Fruit fly (Drosophila melanogaster): Measurements from ENCODE around the gene CG12099.

CG12099 gene

dm6 chr3L:1576489-1577106, 18.3 kb upstream of the CG12099 start, which contains the start of gene CG13917 (continued):
- TF ChIP-seq gfzf (GFP tag; optimal IDR thresholded peaks at IDR 0.05) (peak; percentile 98), Nf-YC (tag; optimal IDR thresholded peaks at IDR 0.05) (peak; percentile 24), MESR4 (GFP tag; optimal IDR thresholded peaks at IDR 0.05) (peak; percentile 34), sqz (GFP tag; optimal IDR thresholded peaks at IDR 0.05) (peak; percentile 19), pita (GFP tag; optimal IDR thresholded peaks at IDR 0.05) (peak; percentile 65), nmo (GFP tag; optimal IDR thresholded peaks at IDR 0.05) (peak; percentile 18), salm (tag; optimal IDR thresholded peaks at IDR 0.05) (no peak), pb (GFP tag; optimal IDR thresholded peaks at IDR 0.05) (no peak), ac (GFP tag; optimal IDR thresholded peaks at IDR 0.05) (no peak), CG10979 (tag; optimal IDR thresholded peaks at IDR 0.05) (no peak), bbx (GFP tag; IDR thresholded peaks at IDR 0.05; ENCODE audit: partially characterized antibody) (peak; percentile 64), CG2712 (tag; optimal IDR thresholded peaks at IDR 0.05) (peak; percentile 22), CkIIα-i1 (GFP tag; IDR thresholded peaks at IDR 0.05) (no peak), Jarid2 (GFP tag; optimal IDR thresholded peaks at IDR 0.05) (peak; percentile 52), wek (GFP tag; optimal IDR thresholded peaks at IDR 0.05) (no peak), CG9797 (GFP tag; optimal IDR thresholded peaks at IDR 0.05) (peak; percentile 98), CG12299 (tag; optimal IDR thresholded peaks at IDR 0.05) (peak; percentile 41), trem (tag; optimal IDR thresholded peaks at IDR 0.05) (peak; percentile 66), Ptx1 (GFP tag; IDR thresholded peaks at IDR 0.05) (no peak), gem (tag; optimal IDR thresholded peaks at IDR 0.05) (peak; percentile 33), CG7839 (tag; optimal IDR thresholded peaks at IDR 0.05) (no peak), pnt (GFP tag; optimal IDR thresholded peaks at IDR 0.05) (no peak), cad (GFP tag; optimal IDR thresholded peaks at IDR 0.05) (no peak), ato (GFP tag; IDR thresholded peaks at IDR 0.05; ENCODE audit: partially characterized antibody) (no peak), ATbp (GFP tag; optimal IDR thresholded peaks at IDR 0.05) (no peak), Side (GFP tag; optimal IDR thresholded peaks at IDR 0.05) (peak; percentile 5), CG11456 (GFP tag; IDR thresholded peaks at IDR 0.05) (no peak), CG10209 (GFP tag; optimal IDR thresholded peaks at IDR 0.05) (no peak), tgo (GFP tag; IDR thresholded peaks at IDR 0.05) (no peak), scrt (GFP tag; optimal IDR thresholded peaks at IDR 0.05) (no peak), jing (GFP tag; optimal IDR thresholded peaks at IDR 0.05) (no peak), CG10654 (GFP tag; optimal IDR thresholded peaks at IDR 0.05) (no peak), fd96Cb (tag; optimal IDR thresholded peaks at IDR 0.05) (no peak), CG9932 (GFP tag; IDR thresholded peaks at IDR 0.05) (0 out of 2 replicates have a peak, but pooled peaks have one; percentile 14)

dm6 chr3L:1575731-1576376, 17.6 kb upstream of the CG12099 start:
- peak; percentile 6 for TF ChIP-seq lab (GFP tag; optimal IDR thresholded peaks at IDR 0.05)
- no peak for TF ChIP-seq CG31224 (GFP tag; IDR thresholded peaks at IDR 0.05)
- peak; percentile 13; the same call in 1 of the 2 replicates for TF ChIP-seq ranshi (GFP tag; IDR thresholded peaks at IDR 0.05)
- TF ChIP-seq CG17385 (GFP tag; optimal IDR thresholded peaks at IDR 0.05) = no peak
- TF ChIP-seq CG10209 (GFP tag; optimal IDR thresholded peaks at IDR 0.05) = no peak
- no peak for TF ChIP-seq CG34224 (GFP tag; IDR thresholded peaks at IDR 0.05; ENCODE audit: partially characterized antibody)
- TF ChIP-seq CG1529 (GFP tag; optimal IDR thresholded peaks at IDR 0.05) = no peak
- TF ChIP-seq Side (GFP tag; optimal IDR thresholded peaks at IDR 0.05) = no peak
- no peak for TF ChIP-seq hkb (optimal IDR thresholded peaks at IDR 0.05)
- TF ChIP-seq hkb (GFP tag; IDR thresholded peaks at IDR 0.05) = peak; percentile 37; the same call in 1 of the 2 replicates
- TF ChIP-seq lilli (GFP tag; optimal IDR thresholded peaks at IDR 0.05) = peak; percentile 7
- TF ChIP-seq CG31441 (GFP tag; IDR thresholded peaks at IDR 0.05) = 0 out of 2 replicates have a peak, but pooled peaks have one; percentile 13
- no peak for TF ChIP-seq Hr39 (optimal IDR thresholded peaks at IDR 0.05)
- TF ChIP-seq cato (GFP tag; optimal IDR thresholded peaks at IDR 0.05; ENCODE audit: borderline replicate concordance) = no peak
- no peak for TF ChIP-seq CG9817 (tag; optimal IDR thresholded peaks at IDR 0.05)
- peak; percentile 18 for TF ChIP-seq CG7271 (tag; optimal IDR thresholded peaks at IDR 0.05)
- TF ChIP-seq CG2116 (GFP tag; optimal IDR thresholded peaks at IDR 0.05) = no peak
- no peak for TF ChIP-seq CG10979 (tag; optimal IDR thresholded peaks at IDR 0.05)
- no peak for TF ChIP-seq CG6791 (GFP tag; IDR thresholded peaks at IDR 0.05; ENCODE audit: partially characterized antibody)
